1 fruit fly cellular context compared by ENCODE assay signal in the genomic region with DNA sequence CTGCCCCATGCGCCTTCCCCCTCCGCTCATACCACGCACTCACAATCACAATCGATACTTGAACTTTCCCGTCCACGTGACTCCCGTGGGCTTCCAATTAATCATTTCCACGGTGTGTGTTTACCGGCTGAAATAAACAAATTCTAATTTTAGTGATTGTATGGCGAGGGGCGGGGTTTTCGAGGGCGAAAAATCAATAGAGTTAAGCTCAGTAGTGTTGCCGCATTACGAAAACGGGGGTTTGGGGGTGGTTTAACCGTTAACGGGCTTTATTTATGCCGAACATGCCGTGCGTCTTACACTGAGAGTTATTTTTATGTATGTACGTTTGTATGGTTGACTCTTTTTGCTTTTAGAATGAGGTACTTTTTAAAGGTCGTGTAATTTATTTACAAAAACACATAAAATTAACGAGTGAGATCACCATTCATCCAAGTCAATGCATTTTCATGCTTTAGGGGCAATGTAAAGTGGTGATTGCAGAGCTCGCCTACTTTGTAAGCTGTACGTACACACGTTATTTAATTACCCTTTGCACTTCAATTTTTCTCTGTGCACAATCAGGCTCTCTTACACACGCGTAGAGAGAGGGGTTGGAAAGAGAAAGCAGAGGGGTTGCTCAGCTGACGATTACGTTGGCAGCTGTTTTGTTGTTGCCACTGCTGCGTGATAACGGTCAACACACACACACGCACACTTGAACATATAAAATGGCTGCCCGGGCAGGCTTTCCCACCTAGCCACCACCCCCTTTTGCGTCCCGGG.
TF ChIP-seq lines count a peak whose summit lies in the region.

No protein-coding gene starts in this region.

TF ChIP-seq in whole organism, embryonic, 481 proteins besides CTCF, POLR2A, EP300 and RAD21 (continued from another document and continues in another):
- TF ChIP-seq CG1529 (GFP tag; optimal IDR thresholded peaks at IDR 0.05; lab: Kevin White, UChicago), result peak; percentile 68
- peak; percentile 77 for TF ChIP-seq Abd-B (GFP tag; optimal IDR thresholded peaks at IDR 0.05; lab: Kevin White, UChicago)
- peak; percentile 87 for TF ChIP-seq CG12659 (GFP tag; optimal IDR thresholded peaks at IDR 0.05; lab: Kevin White, UChicago)
- no peak for TF ChIP-seq fru (optimal IDR thresholded peaks at IDR 0.05; lab: Kevin White, UChicago)
- no peak for TF ChIP-seq tna (GFP tag; IDR thresholded peaks at IDR 0.05; lab: Robert Waterston, UW; ENCODE audit: partially characterized antibody)
- TF ChIP-seq Myb (GFP tag; optimal IDR thresholded peaks at IDR 0.05; lab: Kevin White, UChicago), result peak; percentile 76
- TF ChIP-seq gt (GFP tag; IDR thresholded peaks at IDR 0.05; lab: Robert Waterston, UW), result no peak
- TF ChIP-seq CG14965 (GFP tag; optimal IDR thresholded peaks at IDR 0.05; lab: Kevin White, UChicago; ENCODE audit: borderline replicate concordance), result no peak
- TF ChIP-seq tap (tag; optimal IDR thresholded peaks at IDR 0.05; lab: Kevin White, UChicago), result peak; percentile 76
- TF ChIP-seq kah (GFP tag; optimal IDR thresholded peaks at IDR 0.05; lab: Kevin White, UChicago), result peak; percentile 34
- TF ChIP-seq CG17802 (tag; optimal IDR thresholded peaks at IDR 0.05; lab: Kevin White, UChicago), result no peak
- no peak for TF ChIP-seq hbn (GFP tag; IDR thresholded peaks at IDR 0.05; lab: Robert Waterston, UW; ENCODE audit: partially characterized antibody)
- TF ChIP-seq CG7357 (GFP tag; IDR thresholded peaks at IDR 0.05; lab: Robert Waterston, UW), result peak; percentile 76; the same call in 2 of the 3 replicates
- TF ChIP-seq CG11723 (GFP tag; optimal IDR thresholded peaks at IDR 0.05; lab: Kevin White, UChicago), result peak; percentile 61
- no peak for TF ChIP-seq br (optimal IDR thresholded peaks at IDR 0.05; lab: Kevin White, UChicago)
- TF ChIP-seq CG10147 (GFP tag; optimal IDR thresholded peaks at IDR 0.05; lab: Kevin White, UChicago), result peak; percentile 88
- peak; percentile 89 for TF ChIP-seq CG10209 (GFP tag; optimal IDR thresholded peaks at IDR 0.05; lab: Kevin White, UChicago)
- no peak for TF ChIP-seq prd (optimal IDR thresholded peaks at IDR 0.05; lab: Kevin White, UChicago)
- TF ChIP-seq prd (GFP tag; IDR thresholded peaks at IDR 0.05; lab: Robert Waterston, UW), result no peak
- peak; percentile 75 for TF ChIP-seq CG12104 (GFP tag; optimal IDR thresholded peaks at IDR 0.05; lab: Kevin White, UChicago)
- TF ChIP-seq Doc3 (GFP tag; IDR thresholded peaks at IDR 0.05; lab: Robert Waterston, UW; ENCODE audit: partially characterized antibody), result no peak
- no peak for TF ChIP-seq CG3726 (GFP tag; IDR thresholded peaks at IDR 0.05; lab: Robert Waterston, UW)
- peak; percentile 78 for TF ChIP-seq chn (GFP tag; optimal IDR thresholded peaks at IDR 0.05; lab: Kevin White, UChicago)
- peak; percentile 69 for TF ChIP-seq Bdp1 (GFP tag; optimal IDR thresholded peaks at IDR 0.05; lab: Kevin White, UChicago)
- no peak for TF ChIP-seq CG1832 (GFP tag; optimal IDR thresholded peaks at IDR 0.05; lab: Kevin White, UChicago)
- peak; percentile 89 for TF ChIP-seq Meics (GFP tag; optimal IDR thresholded peaks at IDR 0.05; lab: Kevin White, UChicago)
- no peak for TF ChIP-seq z (GFP tag; IDR thresholded peaks at IDR 0.05; lab: Robert Waterston, UW)
- TF ChIP-seq CG18619 (GFP tag; optimal IDR thresholded peaks at IDR 0.05; lab: Kevin White, UChicago), result peak; percentile 89
- TF ChIP-seq CG14050 (GFP tag; IDR thresholded peaks at IDR 0.05; lab: Robert Waterston, UW), result no peak
- TF ChIP-seq bab2 (GFP tag; optimal IDR thresholded peaks at IDR 0.05; lab: Kevin White, UChicago), result peak; percentile 89
- no peak for TF ChIP-seq CG14860 (GFP tag; IDR thresholded peaks at IDR 0.05; lab: Robert Waterston, UW; ENCODE audit: partially characterized antibody)
- TF ChIP-seq HLH54F (GFP tag; optimal IDR thresholded peaks at IDR 0.05; lab: Kevin White, UChicago), result peak; percentile 79
- TF ChIP-seq Aef1 (GFP tag; IDR thresholded peaks at IDR 0.05; lab: Robert Waterston, UW), result no peak
- TF ChIP-seq E2f2 (GFP tag; IDR thresholded peaks at IDR 0.05; lab: Robert Waterston, UW), result no peak
- peak; percentile 82; the same call in 1 of the 2 replicates for TF ChIP-seq crol (GFP tag; IDR thresholded peaks at IDR 0.05; lab: Robert Waterston, UW)
- peak; percentile 85 for TF ChIP-seq unpg (GFP tag; optimal IDR thresholded peaks at IDR 0.05; lab: Kevin White, UChicago)
- TF ChIP-seq CG43689 (GFP tag; IDR thresholded peaks at IDR 0.05; lab: Robert Waterston, UW), result no peak
- TF ChIP-seq CG17829 (tag; optimal IDR thresholded peaks at IDR 0.05; lab: Kevin White, UChicago), result peak; percentile 80
- peak; percentile 81 for TF ChIP-seq fd96Cb (tag; optimal IDR thresholded peaks at IDR 0.05; lab: Kevin White, UChicago)
- no peak for TF ChIP-seq Tbp (GFP tag; optimal IDR thresholded peaks at IDR 0.05; lab: Kevin White, UChicago)
- TF ChIP-seq fd102C (GFP tag; optimal IDR thresholded peaks at IDR 0.05; lab: Kevin White, UChicago), result peak; percentile 32
- TF ChIP-seq CG1233 (GFP tag; optimal IDR thresholded peaks at IDR 0.05; lab: Kevin White, UChicago), result peak; percentile 76
- TF ChIP-seq Neu2 (GFP tag; optimal IDR thresholded peaks at IDR 0.05; lab: Kevin White, UChicago; ENCODE audit: borderline replicate concordance), result peak; percentile 16
- no peak for TF ChIP-seq abd-A (tag; optimal IDR thresholded peaks at IDR 0.05; lab: Kevin White, UChicago)
- TF ChIP-seq maf-S (GFP tag; optimal IDR thresholded peaks at IDR 0.05; lab: Kevin White, UChicago), result peak; percentile 84
- TF ChIP-seq emc (GFP tag; optimal IDR thresholded peaks at IDR 0.05; lab: Kevin White, UChicago), result peak; percentile 77
- no peak for TF ChIP-seq lmd (GFP tag; IDR thresholded peaks at IDR 0.05; lab: Robert Waterston, UW)
- peak; percentile 64 for TF ChIP-seq fd3F (GFP tag; optimal IDR thresholded peaks at IDR 0.05; lab: Kevin White, UChicago)
- no peak for TF ChIP-seq grn (GFP tag; optimal IDR thresholded peaks at IDR 0.05; lab: Kevin White, UChicago)
- peak; percentile 86 for TF ChIP-seq Camta (GFP tag; optimal IDR thresholded peaks at IDR 0.05; lab: Kevin White, UChicago)
- peak; percentile 88 for TF ChIP-seq Hsf (GFP tag; optimal IDR thresholded peaks at IDR 0.05; lab: Kevin White, UChicago)
- TF ChIP-seq CG12769 (tag; optimal IDR thresholded peaks at IDR 0.05; lab: Kevin White, UChicago), result peak; percentile 90
- peak; percentile 54 for TF ChIP-seq Lhr (GFP tag; optimal IDR thresholded peaks at IDR 0.05; lab: Kevin White, UChicago)
- TF ChIP-seq CG32772 (GFP tag; IDR thresholded peaks at IDR 0.05; lab: Robert Waterston, UW), result no peak
- TF ChIP-seq pita (GFP tag; optimal IDR thresholded peaks at IDR 0.05; lab: Kevin White, UChicago), result no peak
- no peak for TF ChIP-seq ase (GFP tag; IDR thresholded peaks at IDR 0.05; lab: Robert Waterston, UW)
- TF ChIP-seq ttk (GFP tag; IDR thresholded peaks at IDR 0.05; lab: Robert Waterston, UW), result no peak
- peak; percentile 78 for TF ChIP-seq oc (tag; optimal IDR thresholded peaks at IDR 0.05; lab: Kevin White, UChicago)
- no peak for TF ChIP-seq vvl (GFP tag; IDR thresholded peaks at IDR 0.05; lab: Robert Waterston, UW)
- TF ChIP-seq CG11398 (GFP tag; optimal IDR thresholded peaks at IDR 0.05; lab: Kevin White, UChicago), result peak; percentile 70
- TF ChIP-seq CG4820 (GFP tag; optimal IDR thresholded peaks at IDR 0.05; lab: Kevin White, UChicago), result peak; percentile 75
- TF ChIP-seq Dll (GFP tag; IDR thresholded peaks at IDR 0.05; lab: Robert Waterston, UW; ENCODE audit: partially characterized antibody), result no peak
- TF ChIP-seq cato (GFP tag; optimal IDR thresholded peaks at IDR 0.05; lab: Kevin White, UChicago; ENCODE audit: borderline replicate concordance), result peak; percentile 53
- no peak for TF ChIP-seq bigmax (GFP tag; optimal IDR thresholded peaks at IDR 0.05; lab: Kevin White, UChicago)
- peak; percentile 86 for TF ChIP-seq nmo (GFP tag; optimal IDR thresholded peaks at IDR 0.05; lab: Kevin White, UChicago)
- no peak for TF ChIP-seq Lim3 (GFP tag; IDR thresholded peaks at IDR 0.05; lab: Robert Waterston, UW)
- no peak for TF ChIP-seq gfzf (GFP tag; optimal IDR thresholded peaks at IDR 0.05; lab: Kevin White, UChicago)
- TF ChIP-seq CG17912 (GFP tag; optimal IDR thresholded peaks at IDR 0.05; lab: Kevin White, UChicago), result peak; percentile 60
- TF ChIP-seq CG17568 (GFP tag; optimal IDR thresholded peaks at IDR 0.05; lab: Kevin White, UChicago), result peak; percentile 79
- TF ChIP-seq CG6854 (GFP tag; optimal IDR thresholded peaks at IDR 0.05; lab: Kevin White, UChicago), result peak; percentile 48
- TF ChIP-seq CG7556 (GFP tag; optimal IDR thresholded peaks at IDR 0.05; lab: Kevin White, UChicago), result peak; percentile 94
- TF ChIP-seq CG9932 (GFP tag; IDR thresholded peaks at IDR 0.05; lab: Robert Waterston, UW), result no peak
- peak; percentile 85 for TF ChIP-seq Xbp1 (GFP tag; optimal IDR thresholded peaks at IDR 0.05; lab: Kevin White, UChicago)
- TF ChIP-seq yki (optimal IDR thresholded peaks at IDR 0.05; lab: Kevin White, UChicago), result no peak
- peak; percentile 72 for TF ChIP-seq Max (GFP tag; optimal IDR thresholded peaks at IDR 0.05; lab: Kevin White, UChicago)
- TF ChIP-seq sc (optimal IDR thresholded peaks at IDR 0.05; lab: Kevin White, UChicago), result no peak
- TF ChIP-seq sc (GFP tag; optimal IDR thresholded peaks at IDR 0.05; lab: Kevin White, UChicago), result peak; percentile 78
- TF ChIP-seq CG9727 (GFP tag; optimal IDR thresholded peaks at IDR 0.05; lab: Kevin White, UChicago), result peak; percentile 90
- TF ChIP-seq CG18764 (GFP tag; optimal IDR thresholded peaks at IDR 0.05; lab: Kevin White, UChicago), result peak; percentile 71
- TF ChIP-seq CG1792 (GFP tag; optimal IDR thresholded peaks at IDR 0.05; lab: Kevin White, UChicago), result peak; percentile 65
- TF ChIP-seq CG14667 (GFP tag; IDR thresholded peaks at IDR 0.05; lab: Robert Waterston, UW), result no peak
- TF ChIP-seq Vsx1 (GFP tag; optimal IDR thresholded peaks at IDR 0.05; lab: Kevin White, UChicago), result peak; percentile 52
- no peak for TF ChIP-seq CG10366 (GFP tag; IDR thresholded peaks at IDR 0.05; lab: Robert Waterston, UW)
- peak; percentile 88 for TF ChIP-seq CG34376 (GFP tag; optimal IDR thresholded peaks at IDR 0.05; lab: Kevin White, UChicago)
- no peak for TF ChIP-seq CG7963 (GFP tag; IDR thresholded peaks at IDR 0.05; lab: Robert Waterston, UW; ENCODE audit: partially characterized antibody)
- TF ChIP-seq CG42726 (GFP tag; IDR thresholded peaks at IDR 0.05; lab: Robert Waterston, UW; ENCODE audit: partially characterized antibody), result no peak
- TF ChIP-seq CG2199 (GFP tag; IDR thresholded peaks at IDR 0.05; lab: Robert Waterston, UW), result no peak
- peak; percentile 77 for TF ChIP-seq ems (GFP tag; optimal IDR thresholded peaks at IDR 0.05; lab: Kevin White, UChicago)
- TF ChIP-seq CG13296 (GFP tag; optimal IDR thresholded peaks at IDR 0.05; lab: Kevin White, UChicago), result peak; percentile 78
- TF ChIP-seq Optix (GFP tag; IDR thresholded peaks at IDR 0.05; lab: Robert Waterston, UW), result no peak
- TF ChIP-seq CG17359 (tag; optimal IDR thresholded peaks at IDR 0.05; lab: Kevin White, UChicago), result peak; percentile 81
- TF ChIP-seq Taf1 (GFP tag; IDR thresholded peaks at IDR 0.05; lab: Robert Waterston, UW), result no peak
- TF ChIP-seq mirr (GFP tag; optimal IDR thresholded peaks at IDR 0.05; lab: Kevin White, UChicago), result peak; percentile 14
- peak; percentile 53 for TF ChIP-seq fd64A (GFP tag; optimal IDR thresholded peaks at IDR 0.05; lab: Kevin White, UChicago)
- TF ChIP-seq CG11456 (GFP tag; IDR thresholded peaks at IDR 0.05; lab: Robert Waterston, UW), result no peak
- TF ChIP-seq shn (GFP tag; optimal IDR thresholded peaks at IDR 0.05; lab: Kevin White, UChicago), result peak; percentile 85
- TF ChIP-seq Hmr (GFP tag; optimal IDR thresholded peaks at IDR 0.05; lab: Kevin White, UChicago), result peak; percentile 95
- no peak for TF ChIP-seq vnd (GFP tag; IDR thresholded peaks at IDR 0.05; lab: Robert Waterston, UW; ENCODE audit: partially characterized antibody)
- TF ChIP-seq hkb (optimal IDR thresholded peaks at IDR 0.05; lab: Kevin White, UChicago), result peak; percentile 2
- no peak for TF ChIP-seq hkb (GFP tag; IDR thresholded peaks at IDR 0.05; lab: Robert Waterston, UW)
- TF ChIP-seq CG2202 (tag; optimal IDR thresholded peaks at IDR 0.05; lab: Kevin White, UChicago), result peak; percentile 68
- peak; percentile 32 to 81 for TF ChIP-seq bsh (GFP tag; optimal IDR thresholded peaks at IDR 0.05; lab: Kevin White, UChicago)
- no peak for TF ChIP-seq klu (GFP tag; IDR thresholded peaks at IDR 0.05; lab: Robert Waterston, UW)
- TF ChIP-seq Hr78 (GFP tag; optimal IDR thresholded peaks at IDR 0.05; lab: Kevin White, UChicago), result peak in 1 of 2 experiments; percentile 16
- TF ChIP-seq CG8290 (GFP tag; optimal IDR thresholded peaks at IDR 0.05; lab: Kevin White, UChicago), result peak; percentile 57
- TF ChIP-seq CG8290 (tag; optimal IDR thresholded peaks at IDR 0.05; lab: Kevin White, UChicago), result peak in 1 of 2 experiments; percentile 81
- TF ChIP-seq btn (GFP tag; optimal IDR thresholded peaks at IDR 0.05; lab: Kevin White, UChicago), result peak; percentile 35
- peak; percentile 90 for TF ChIP-seq mam (GFP tag; optimal IDR thresholded peaks at IDR 0.05; lab: Kevin White, UChicago)
- TF ChIP-seq stc (GFP tag; IDR thresholded peaks at IDR 0.05; lab: Robert Waterston, UW), result no peak
- peak; percentile 75 for TF ChIP-seq CG10267 (tag; optimal IDR thresholded peaks at IDR 0.05; lab: Kevin White, UChicago)
- TF ChIP-seq CG11696 (GFP tag; IDR thresholded peaks at IDR 0.05; lab: Robert Waterston, UW), result no peak
- no peak for TF ChIP-seq Stat92E (GFP tag; optimal IDR thresholded peaks at IDR 0.05; lab: Kevin White, UChicago)
- peak; percentile 80 to 85 for TF ChIP-seq Hr51 (GFP tag; optimal IDR thresholded peaks at IDR 0.05; lab: Kevin White, UChicago)
- TF ChIP-seq CrebB (tag; optimal IDR thresholded peaks at IDR 0.05; lab: Kevin White, UChicago), result peak; percentile 76
- peak; percentile 64 for TF ChIP-seq kay (GFP tag; optimal IDR thresholded peaks at IDR 0.05; lab: Kevin White, UChicago)
- TF ChIP-seq Rfx (GFP tag; IDR thresholded peaks at IDR 0.05; lab: Robert Waterston, UW), result no peak
- TF ChIP-seq Dek (tag; optimal IDR thresholded peaks at IDR 0.05; lab: Kevin White, UChicago), result peak; percentile 85
- TF ChIP-seq CG10959 (GFP tag; IDR thresholded peaks at IDR 0.05; lab: Robert Waterston, UW), result no peak
- no peak for TF ChIP-seq ham (GFP tag; IDR thresholded peaks at IDR 0.05; lab: Robert Waterston, UW)
- peak; percentile 15 for TF ChIP-seq CG17186 (GFP tag; optimal IDR thresholded peaks at IDR 0.05; lab: Kevin White, UChicago)
- peak; percentile 78 for TF ChIP-seq CG12155 (GFP tag; optimal IDR thresholded peaks at IDR 0.05; lab: Kevin White, UChicago)
- TF ChIP-seq CG7271 (tag; optimal IDR thresholded peaks at IDR 0.05; lab: Kevin White, UChicago), result no peak
- peak; percentile 85 for TF ChIP-seq bcd (GFP tag; optimal IDR thresholded peaks at IDR 0.05; lab: Kevin White, UChicago)
- peak; percentile 12 for TF ChIP-seq Jarid2 (GFP tag; optimal IDR thresholded peaks at IDR 0.05; lab: Kevin White, UChicago)
